Fruit fly (Drosophila melanogaster): ENCODE data around the gene Fgop2.

- no peak for TF ChIP-seq Ets98B (GFP tag; IDR thresholded peaks at IDR 0.05)
- TF ChIP-seq fd96Ca (GFP tag; IDR thresholded peaks at IDR 0.05): no peak
- no peak for TF ChIP-seq CG34367 (tag; optimal IDR thresholded peaks at IDR 0.05)
- TF ChIP-seq CG17806 (tag; optimal IDR thresholded peaks at IDR 0.05): no peak
- TF ChIP-seq D1 (tag; optimal IDR thresholded peaks at IDR 0.05): no peak
- no peak for TF ChIP-seq rn (GFP tag; IDR thresholded peaks at IDR 0.05)
- peak; percentile 23 for TF ChIP-seq EcR (GFP tag; optimal IDR thresholded peaks at IDR 0.05)
Measured at dm6 chr2L:6966309-6966708, 21.2 kb upstream of the Fgop2 start.

Data from whole organism, pupa.